Worm (Caenorhabditis elegans) whole organism, L1 larva: ENCODE results near the gene cft-1.

Experiments used
- alr-1 ChIP-seq: fragments of 200-800 bp; sonication (Bioruptor generic); optimal IDR thresholded peaks from 2 replicates; lab custom pipeline; 2018; ENCODE audit warnings: borderline replicate concordance, mild to moderate bottlenecking, missing genetic modification characterization, missing compliant biosample characterization
- ceh-63 ChIP-seq: fragments of 200-800 bp; sonication (Bioruptor generic); optimal IDR thresholded peaks from 2 replicates; lab custom pipeline; 2018; ENCODE audit warnings: mild to moderate bottlenecking, missing genetic modification characterization, missing compliant biosample characterization
- egl-13 ChIP-seq: sonication (generic microtip); optimal IDR thresholded peaks from 2 replicates; lab custom pipeline; 2016; ENCODE audit warnings: missing genotype, missing genetic modification reagents, missing genetic modification characterization, missing compliant biosample characterization
- isw-1 ChIP-seq: fragments of 200-800 bp; sonication (Bioruptor generic); IDR thresholded peaks from 2 replicates; pipeline ENCODE4 v1.3.6; 2022; ENCODE audit warnings: missing genetic modification characterization, missing compliant biosample characterization
- lin-13 ChIP-seq: fragments of 150-350 bp; optimal IDR thresholded peaks from 2 replicates; lab custom pipeline; 2014; ENCODE audit warnings: missing biosample characterization, missing genetic modification reagents, missing genetic modification characterization
- lin-15B ChIP-seq: fragments of 150-350 bp; sonication (generic microtip); optimal IDR thresholded peaks from 3 replicates; lab custom pipeline; 2014; ENCODE audit warnings: missing biosample characterization, missing genetic modification characterization
- lir-3 ChIP-seq: sonication (generic microtip); optimal IDR thresholded peaks from 2 replicates; lab custom pipeline; 2016; ENCODE audit warnings: mild to moderate bottlenecking, missing genetic modification characterization, moderate library complexity, missing compliant biosample characterization; ENCODE audit not compliant: poor library complexity
- lsy-2 ChIP-seq, 2 experiments: fragments of 150-350 bp; optimal IDR thresholded peaks; 2 replicates each; lab custom pipeline; 2014; ENCODE audit warnings: missing biosample characterization in 2 of 2, missing genetic modification characterization in 2 of 2
- nhr-11 ChIP-seq: fragments of 150-350 bp; optimal IDR thresholded peaks from 2 replicates; lab custom pipeline; 2014; ENCODE audit warnings: missing biosample characterization, missing genetic modification characterization
- nhr-76 ChIP-seq: sonication (generic microtip); optimal IDR thresholded peaks from 2 replicates; lab custom pipeline; 2017; ENCODE audit warnings: missing biosample characterization, missing genetic modification characterization
- nhr-90 ChIP-seq: sonication (generic microtip); optimal IDR thresholded peaks from 2 replicates; lab custom pipeline; 2016; ENCODE audit warnings: mild to moderate bottlenecking, missing genetic modification characterization, missing compliant biosample characterization; ENCODE audit not compliant: poor library complexity
- pqm-1 ChIP-seq: sonication (generic microtip); optimal IDR thresholded peaks from 3 replicates; lab custom pipeline; 2017; ENCODE audit warnings: missing biosample characterization, missing genetic modification characterization
- skn-1 ChIP-seq: fragments of 150-350 bp; optimal IDR thresholded peaks from 2 replicates; lab custom pipeline; 2014; ENCODE audit warnings: missing biosample characterization, missing genetic modification characterization
- ztf-11 ChIP-seq, 2 experiments: sonication (generic microtip); optimal IDR thresholded peaks; 2 replicates each; lab custom pipeline; 2016 to 2017; ENCODE audit warnings: missing genetic modification characterization in 2 of 2, missing biosample characterization in 1 of 2, missing compliant biosample characterization in 1 of 2

ce11 chrV:5571691-5572090, 33.1 kb downstream of the cft-1 start:
- TF ChIP-seq nhr-90 (no peak), alr-1 (tag; lab: Kevin White, UChicago) (no peak), nhr-11 (no peak), isw-1 (no peak), ceh-63 (GFP tag; lab: Kevin White, UChicago) (no peak), lin-13 (GFP tag; lab: Kevin White, UChicago) (no peak), pqm-1 (tag; lab: Kevin White, UChicago) (no peak), skn-1 (tag; lab: Kevin White, UChicago) (no peak), ztf-11 (tag; optimal IDR thresholded peaks at IDR 0.05; lab: Kevin White, UChicago) (no peak), lin-15B (tag; lab: Kevin White, UChicago) (no peak), lir-3 (tag; lab: Kevin White, UChicago) (no peak), egl-13 (tag; lab: Kevin White, UChicago) (peak; percentile 19), nhr-76 (tag; lab: Kevin White, UChicago) (no peak), lsy-2 (tag; optimal IDR thresholded peaks at IDR 0.05; lab: Kevin White, UChicago) (no peak)
